Fruit fly (Drosophila melanogaster): ENCODE measurements around the gene Mesh1.
A peak's percentile ranks its signal among the peaks of the same experiment; 100 is the strongest.

Mesh1 gene

DNA sequence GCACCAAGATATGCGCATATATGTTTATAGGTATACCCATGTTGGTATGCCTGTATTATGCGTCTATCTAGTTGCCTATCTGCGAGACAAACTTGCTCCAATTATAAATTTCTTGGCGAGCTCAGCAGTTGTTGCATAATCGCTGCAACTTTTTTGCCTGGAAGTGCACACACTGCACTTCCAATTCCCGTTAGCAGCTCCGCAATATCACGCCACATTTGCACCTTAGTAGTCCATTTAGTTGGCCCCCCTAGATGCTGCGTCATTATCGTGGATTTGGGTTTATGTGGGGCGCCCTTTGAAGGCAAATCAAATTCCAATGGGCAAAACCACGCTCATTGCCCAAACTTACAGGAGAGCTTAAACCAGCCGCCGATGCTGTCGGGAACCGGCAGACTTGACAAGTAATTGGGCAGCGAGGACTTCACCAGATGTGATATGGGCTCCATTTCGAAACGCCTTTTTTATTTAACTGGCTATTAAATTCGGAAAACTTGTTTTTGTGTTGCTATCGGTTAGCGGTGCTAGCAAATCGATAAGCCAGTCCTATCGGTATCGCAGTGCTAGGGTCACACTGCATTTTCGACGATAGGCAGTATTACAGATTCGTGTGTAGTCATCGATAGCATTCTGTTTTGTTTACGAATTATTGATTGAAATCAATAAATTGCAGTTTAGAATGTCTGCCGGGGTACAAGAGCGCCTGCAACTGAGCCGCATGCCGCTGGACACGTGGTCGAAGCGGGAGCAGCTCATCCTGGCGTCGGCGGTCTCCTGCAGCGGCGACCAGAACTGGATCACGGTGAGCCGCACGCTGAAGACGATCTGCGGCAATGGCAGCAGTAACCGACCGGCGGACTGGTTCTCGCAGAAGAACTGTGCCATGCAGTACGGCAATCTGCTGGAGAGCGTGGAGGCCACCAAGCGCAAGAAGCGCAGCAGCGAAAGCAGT lies 20.8 kb upstream of the Mesh1 start, which contains the start of the genes Cisd2 and Brd8 (continued):
- peak; percentile 76 for TF ChIP-seq Doc3 (GFP tag; IDR thresholded peaks at IDR 0.05; ENCODE audit: partially characterized antibody)
- peak; percentile 62 for TF ChIP-seq E2f2 (GFP tag; IDR thresholded peaks at IDR 0.05)
- TF ChIP-seq grn (GFP tag; optimal IDR thresholded peaks at IDR 0.05): peak; percentile 29
- TF ChIP-seq ems (GFP tag; optimal IDR thresholded peaks at IDR 0.05): no peak
- TF ChIP-seq CG17361 (GFP tag; IDR thresholded peaks at IDR 0.05): 0 out of 3 replicates have a peak, but pooled peaks have one; percentile 14
- TF ChIP-seq CG30020 (tag; optimal IDR thresholded peaks at IDR 0.05): peak; percentile 29
- no peak for TF ChIP-seq gt (GFP tag; IDR thresholded peaks at IDR 0.05)
- TF ChIP-seq scrt (GFP tag; optimal IDR thresholded peaks at IDR 0.05): no peak
- no peak for TF ChIP-seq NK7.1 (GFP tag; optimal IDR thresholded peaks at IDR 0.05)
- no peak for TF ChIP-seq CG2678 (tag; optimal IDR thresholded peaks at IDR 0.05)
- TF ChIP-seq Scr (GFP tag; IDR thresholded peaks at IDR 0.05; ENCODE audit: partially characterized antibody): peak; percentile 91
- peak; percentile 98 for TF ChIP-seq CG7963 (GFP tag; IDR thresholded peaks at IDR 0.05; ENCODE audit: partially characterized antibody)
- TF ChIP-seq MBD-R2 (GFP tag; IDR thresholded peaks at IDR 0.05): peak; percentile 93
- no peak for TF ChIP-seq ash1 (GFP tag; optimal IDR thresholded peaks at IDR 0.05)
- TF ChIP-seq CG2116 (GFP tag; optimal IDR thresholded peaks at IDR 0.05): peak; percentile 90
- peak; percentile 20 for TF ChIP-seq bigmax (GFP tag; optimal IDR thresholded peaks at IDR 0.05)
- peak; percentile 38 for TF ChIP-seq CG10267 (tag; optimal IDR thresholded peaks at IDR 0.05)
- TF ChIP-seq CG3995 (GFP tag; optimal IDR thresholded peaks at IDR 0.05): peak; percentile 30
- no peak for TF ChIP-seq corto (GFP tag; optimal IDR thresholded peaks at IDR 0.05)
- TF ChIP-seq fd96Cb (tag; optimal IDR thresholded peaks at IDR 0.05): no peak
- TF ChIP-seq CHES-1-like (GFP tag; optimal IDR thresholded peaks at IDR 0.05): peak; percentile 63
- TF ChIP-seq slbo (GFP tag; IDR thresholded peaks at IDR 0.05): peak; percentile 25; the same call in 1 of the 2 replicates
- peak; percentile 36 for TF ChIP-seq Ets65A (GFP tag)
- TF ChIP-seq CG6791 (GFP tag; IDR thresholded peaks at IDR 0.05; ENCODE audit: partially characterized antibody): peak; percentile 98
- TF ChIP-seq CG1603 (tag; optimal IDR thresholded peaks at IDR 0.05): peak; percentile 73
- 0 out of 2 replicates have a peak, but pooled peaks have one; percentile 27 for TF ChIP-seq sob (GFP tag; IDR thresholded peaks at IDR 0.05)
- TF ChIP-seq YL-1 (GFP tag; optimal IDR thresholded peaks at IDR 0.05): peak; percentile 79

DNA sequence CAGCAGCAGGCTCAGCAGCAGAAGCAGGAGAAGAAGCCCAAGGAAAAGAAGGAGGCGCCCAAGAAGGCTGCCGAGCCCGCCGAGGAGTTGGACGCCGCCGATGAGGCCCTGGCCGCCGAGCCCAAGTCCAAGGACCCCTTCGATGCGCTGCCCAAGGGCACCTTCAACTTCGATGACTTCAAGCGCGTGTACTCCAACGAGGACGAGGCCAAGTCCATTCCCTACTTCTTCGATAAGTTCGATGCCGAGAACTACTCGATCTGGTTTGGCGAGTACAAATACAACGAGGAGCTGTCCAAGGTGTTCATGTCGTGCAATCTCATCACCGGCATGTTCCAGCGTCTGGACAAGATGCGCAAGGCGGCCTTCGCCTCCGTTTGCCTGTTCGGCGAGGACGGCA lies 18.8 kb upstream of the Mesh1 start:
- TF ChIP-seq knrl (GFP tag; IDR thresholded peaks at IDR 0.05; ENCODE audit: partially characterized antibody) (0 out of 3 replicates have a peak, but pooled peaks have one; percentile 4), ftz-f1 (GFP tag; optimal IDR thresholded peaks at IDR 0.05) (no peak), CG16813 (GFP tag; IDR thresholded peaks at IDR 0.05; ENCODE audit: partially characterized antibody) (0 out of 3 replicates have a peak, but pooled peaks have one; percentile 37)

DNA sequence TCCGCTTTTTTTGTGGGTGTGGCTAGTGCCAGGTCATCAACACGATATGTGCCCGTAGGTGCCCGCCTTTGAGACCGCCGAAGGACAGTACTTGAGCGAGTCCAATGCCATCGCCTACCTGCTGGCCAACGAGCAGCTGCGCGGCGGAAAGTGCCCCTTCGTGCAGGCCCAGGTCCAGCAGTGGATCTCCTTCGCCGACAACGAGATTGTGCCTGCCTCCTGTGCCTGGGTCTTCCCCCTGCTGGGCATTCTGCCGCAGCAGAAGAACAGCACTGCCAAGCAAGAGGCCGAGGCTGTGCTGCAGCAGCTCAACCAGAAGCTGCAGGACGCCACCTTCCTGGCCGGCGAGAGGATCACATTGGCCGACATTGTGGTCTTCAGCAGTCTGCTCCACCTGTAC lies 18.3 kb upstream of the Mesh1 start:
- no peak for TF ChIP-seq CG10543 (GFP tag; optimal IDR thresholded peaks at IDR 0.05)
- TF ChIP-seq Doc3 (GFP tag; IDR thresholded peaks at IDR 0.05; ENCODE audit: partially characterized antibody): no peak
- no peak for TF ChIP-seq CG34422 (GFP tag; IDR thresholded peaks at IDR 0.05)
- TF ChIP-seq sisA (GFP tag; IDR thresholded peaks at IDR 0.05): no peak
- no peak for TF ChIP-seq p53 (GFP tag; optimal IDR thresholded peaks at IDR 0.05)
- no peak for TF ChIP-seq CG1832 (GFP tag; optimal IDR thresholded peaks at IDR 0.05)
- no peak for TF ChIP-seq Sry-β (GFP tag; optimal IDR thresholded peaks at IDR 0.05)
- TF ChIP-seq CG8944 (GFP tag; optimal IDR thresholded peaks at IDR 0.05): no peak
- TF ChIP-seq chif (GFP tag; optimal IDR thresholded peaks at IDR 0.05): no peak
- no peak for TF ChIP-seq Gug (GFP tag; IDR thresholded peaks at IDR 0.05)
- no peak for TF ChIP-seq CG17612 (GFP tag; IDR thresholded peaks at IDR 0.05)
- TF ChIP-seq chm (GFP tag; IDR thresholded peaks at IDR 0.05): peak; percentile 40; the same call in 1 of the 2 replicates
- no peak for TF ChIP-seq gt (GFP tag; IDR thresholded peaks at IDR 0.05)
- TF ChIP-seq croc (GFP tag; conservative IDR thresholded peaks at IDR 0.05): no peak
- no peak for TF ChIP-seq Antp (GFP tag; optimal IDR thresholded peaks at IDR 0.05)
- TF ChIP-seq E2f1 (GFP tag; IDR thresholded peaks at IDR 0.05): no peak
- no peak for TF ChIP-seq Gsc (GFP tag; IDR thresholded peaks at IDR 0.05)
- TF ChIP-seq ssp (GFP tag; IDR thresholded peaks at IDR 0.05): no peak
- TF ChIP-seq CG31224 (GFP tag; IDR thresholded peaks at IDR 0.05): no peak
